Worm (Caenorhabditis elegans): Measurements from ENCODE around the gene nol-6.

DNA sequence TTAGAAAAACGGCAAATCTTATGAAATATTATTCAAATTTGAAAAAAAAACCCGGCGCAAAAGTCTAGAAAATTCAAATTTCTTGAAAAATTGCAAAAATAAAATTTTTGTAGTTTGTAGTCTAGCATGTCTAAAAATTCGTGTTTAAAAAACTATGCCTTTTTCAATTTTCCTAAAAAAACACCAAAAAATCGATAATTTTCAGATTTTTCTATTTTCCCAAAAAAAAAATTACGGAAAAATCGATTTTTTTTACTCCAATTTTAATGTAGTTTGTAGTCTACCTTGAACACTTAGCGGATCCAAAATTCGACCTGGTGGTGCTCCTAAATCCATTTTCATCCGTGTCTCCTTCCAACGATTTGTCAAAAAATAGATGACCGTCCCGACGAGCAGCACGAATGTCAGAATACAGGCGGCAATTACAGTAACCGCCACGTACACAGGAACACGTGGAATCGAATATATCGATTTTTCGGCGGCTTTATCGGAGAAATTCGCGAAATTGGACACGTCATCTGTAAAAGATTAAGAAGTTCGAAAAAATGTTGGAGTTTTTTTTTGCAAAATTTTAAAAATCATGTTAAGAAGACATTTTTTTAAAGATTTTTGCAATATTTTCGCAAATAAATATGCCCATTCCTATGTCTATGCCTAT lies 16.4 kb downstream of the nol-6 start:
- TF ChIP-seq unc-39 (tag; optimal IDR thresholded peaks at IDR 0.05) (no peak), ama-1 (optimal IDR thresholded peaks at IDR 0.05) (no peak), nhr-11 (tag; optimal IDR thresholded peaks at IDR 0.05) (no peak)

All from whole organism, L3 larva.